Fruit fly (Drosophila melanogaster) whole organism, embryonic: ENCODE results near the gene Pi4KIIalpha.

Experiments
- Ada2b ChIP-seq: fragments of 200-800 bp; sonication (Bioruptor generic); IDR thresholded peaks from 2 replicates; pipeline ENCODE4 v1.3.6; 2022; ENCODE audit warnings: missing biosample characterization, missing genetic modification characterization
- Asciz ChIP-seq: fragments of 200-800 bp; sonication (Bioruptor generic); optimal IDR thresholded peaks from 2 replicates; lab custom pipeline; 2017; ENCODE audit warnings: missing biosample characterization, mild to moderate bottlenecking, missing genetic modification characterization, missing genetic modification reagents
- Blimp-1 ChIP-seq: fragments of 200-800 bp; sonication (Bioruptor generic); optimal IDR thresholded peaks from 3 replicates; lab custom pipeline; 2018; ENCODE audit warnings: missing biosample characterization, missing genetic modification characterization, mild to moderate bottlenecking, moderate library complexity, missing genetic modification reagents
- CG10274 ChIP-seq: fragments of 200-800 bp; sonication (Bioruptor generic); optimal IDR thresholded peaks from 3 replicates; lab custom pipeline; 2017; ENCODE audit warnings: missing biosample characterization, mild to moderate bottlenecking, missing genetic modification characterization
- CG11504 ChIP-seq: fragments of 200-800 bp; sonication (Bioruptor generic); optimal IDR thresholded peaks from 3 replicates; lab custom pipeline; 2019; ENCODE audit warnings: missing biosample characterization, mild to moderate bottlenecking, missing genetic modification characterization, moderate library complexity
- CG14441 ChIP-seq: fragments of 200-800 bp; sonication (Bioruptor generic); IDR thresholded peaks from 2 replicates; pipeline ENCODE4 v1.3.6; 2022; ENCODE audit warnings: missing biosample characterization, missing genetic modification characterization
- CG1603 ChIP-seq: fragments of 200-800 bp; sonication (Bioruptor generic); optimal IDR thresholded peaks from 2 replicates; lab custom pipeline; 2019; ENCODE audit warnings: missing biosample characterization, mild to moderate bottlenecking, missing genetic modification characterization, moderate library complexity
- CG16813 ChIP-seq: fragments of 200-800 bp; sonication (Bioruptor generic); IDR thresholded peaks from 3 replicates; pipeline ENCODE4 v1.3.6; 2022; ENCODE audit warnings: missing biosample characterization, missing genetic modification characterization; ENCODE audit not compliant: partially characterized antibody
- CG17568 ChIP-seq: fragments of 200-800 bp; sonication (Bioruptor generic); optimal IDR thresholded peaks from 2 replicates; lab custom pipeline; 2018; ENCODE audit warnings: missing biosample characterization, mild to moderate bottlenecking, missing genetic modification characterization, moderate library complexity
- CG18599 ChIP-seq: fragments of 200-800 bp; sonication (Bioruptor generic); optimal IDR thresholded peaks from 3 replicates; lab custom pipeline; 2017; ENCODE audit warnings: missing biosample characterization, missing genetic modification characterization, mild to moderate bottlenecking, moderate library complexity, missing genetic modification reagents
- CG30403 ChIP-seq: fragments of 200-800 bp; sonication (Bioruptor generic); optimal IDR thresholded peaks from 3 replicates; lab custom pipeline; 2016; ENCODE audit warnings: missing biosample characterization, missing genetic modification characterization
- CG3065 ChIP-seq: fragments of 200-800 bp; sonication (Bioruptor generic); optimal IDR thresholded peaks from 2 replicates; lab custom pipeline; 2016; ENCODE audit warnings: missing biosample characterization, missing genetic modification characterization
- CG33557 ChIP-seq: fragments of 200-800 bp; sonication (Bioruptor generic); optimal IDR thresholded peaks from 2 replicates; lab custom pipeline; 2019; ENCODE audit warnings: missing biosample characterization, mild to moderate bottlenecking, missing genetic modification characterization, moderate library complexity
- CG34422 ChIP-seq: fragments of 200-800 bp; sonication (Bioruptor generic); IDR thresholded peaks from 3 replicates; pipeline ENCODE4 v1.3.6; 2022; ENCODE audit warnings: missing biosample characterization, missing genetic modification characterization
- CG4328 ChIP-seq: fragments of 200-800 bp; sonication (Bioruptor generic); optimal IDR thresholded peaks from 3 replicates; lab custom pipeline; 2017; ENCODE audit warnings: missing biosample characterization, missing genetic modification reagents, missing genetic modification characterization
- CG4617 ChIP-seq: fragments of 200-800 bp; sonication (Bioruptor generic); optimal IDR thresholded peaks from 3 replicates; lab custom pipeline; 2016; ENCODE audit warnings: missing biosample characterization, missing genetic modification characterization, borderline replicate concordance
- CG4854 ChIP-seq: fragments of 200-800 bp; sonication (Bioruptor generic); optimal IDR thresholded peaks from 2 replicates; lab custom pipeline; 2016; ENCODE audit warnings: missing biosample characterization, missing genetic modification characterization, inconsistent platforms
- CG6791 ChIP-seq: fragments of 200-800 bp; sonication (Bioruptor generic); IDR thresholded peaks from 3 replicates; pipeline ENCODE4 v1.3.6; 2022; ENCODE audit warnings: missing biosample characterization, missing genetic modification characterization; ENCODE audit not compliant: partially characterized antibody
- CG7786 ChIP-seq: fragments of 200-800 bp; sonication (Bioruptor generic); optimal IDR thresholded peaks from 2 replicates; lab custom pipeline; 2016; ENCODE audit warnings: missing biosample characterization, missing genetic modification characterization
- CG9609 ChIP-seq: fragments of 200-800 bp; sonication (Bioruptor generic); optimal IDR thresholded peaks from 3 replicates; lab custom pipeline; 2016; ENCODE audit warnings: missing biosample characterization, missing genetic modification characterization
- CG9797 ChIP-seq: fragments of 200-800 bp; sonication (Bioruptor generic); optimal IDR thresholded peaks from 3 replicates; lab custom pipeline; 2018; ENCODE audit warnings: missing biosample characterization, mild to moderate bottlenecking, missing genetic modification characterization
- CoRest ChIP-seq: fragments of 200-800 bp; sonication (Bioruptor generic); optimal IDR thresholded peaks from 3 replicates; lab custom pipeline; 2018; ENCODE audit warnings: missing biosample characterization, mild to moderate bottlenecking, missing genetic modification characterization, moderate library complexity
- E2f1 ChIP-seq: fragments of 200-800 bp; sonication (Bioruptor generic); IDR thresholded peaks from 2 replicates; pipeline ENCODE4 v1.3.6; 2022; ENCODE audit warnings: missing biosample characterization, missing genetic modification characterization
- Fer2 ChIP-seq: fragments of 200-800 bp; sonication (Bioruptor generic); optimal IDR thresholded peaks from 2 replicates; lab custom pipeline; 2018; ENCODE audit warnings: missing biosample characterization, mild to moderate bottlenecking, missing genetic modification characterization, moderate library complexity
- Fer3 ChIP-seq: fragments of 200-800 bp; sonication (Bioruptor generic); optimal IDR thresholded peaks from 2 replicates; lab custom pipeline; 2018; ENCODE audit warnings: missing biosample characterization, mild to moderate bottlenecking, missing genetic modification characterization, moderate library complexity
- Mes4 ChIP-seq: fragments of 200-800 bp; sonication (Bioruptor generic); optimal IDR thresholded peaks from 2 replicates; lab custom pipeline; 2016; ENCODE audit warnings: missing biosample characterization, missing genetic modification characterization
- Spps ChIP-seq: fragments of 200-800 bp; sonication (Bioruptor generic); optimal IDR thresholded peaks from 2 replicates; lab custom pipeline; 2018; ENCODE audit warnings: missing biosample characterization, mild to moderate bottlenecking, missing genetic modification characterization
- Taf1 ChIP-seq: fragments of 200-800 bp; sonication (Bioruptor generic); IDR thresholded peaks from 2 replicates; pipeline ENCODE4 v1.3.6; 2022; ENCODE audit warnings: missing biosample characterization, missing genetic modification characterization
- Vsx1 ChIP-seq: fragments of 200-800 bp; sonication (Bioruptor generic); optimal IDR thresholded peaks from 2 replicates; lab custom pipeline; 2017; ENCODE audit warnings: missing biosample characterization, mild to moderate bottlenecking, missing genetic modification characterization, missing genetic modification reagents
- al ChIP-seq: fragments of 200-800 bp; sonication (Bioruptor generic); IDR thresholded peaks from 2 replicates; pipeline ENCODE4 v1.3.6; 2022; ENCODE audit warnings: missing biosample characterization, missing genetic modification characterization
- bab2 ChIP-seq: fragments of 200-800 bp; sonication (Bioruptor generic); optimal IDR thresholded peaks from 2 replicates; lab custom pipeline; 2016; ENCODE audit warnings: missing biosample characterization, missing genetic modification characterization
- cato ChIP-seq: fragments of 200-800 bp; sonication (Bioruptor generic); optimal IDR thresholded peaks from 2 replicates; lab custom pipeline; 2016; ENCODE audit warnings: missing biosample characterization, missing genetic modification characterization, borderline replicate concordance
- corto ChIP-seq: fragments of 200-800 bp; sonication (Bioruptor generic); optimal IDR thresholded peaks from 2 replicates; lab custom pipeline; 2016; ENCODE audit warnings: missing biosample characterization, mild to moderate bottlenecking, missing genetic modification characterization, moderate library complexity
- crc ChIP-seq: fragments of 200-800 bp; sonication (Bioruptor generic); optimal IDR thresholded peaks from 2 replicates; lab custom pipeline; 2016; ENCODE audit warnings: missing biosample characterization, missing genetic modification characterization
- dan ChIP-seq: fragments of 200-800 bp; sonication (Bioruptor generic); IDR thresholded peaks from 2 replicates; pipeline ENCODE4 v1.3.6; 2022; ENCODE audit warnings: missing biosample characterization, missing genetic modification characterization
- dmrt99B ChIP-seq: fragments of 200-800 bp; sonication (Bioruptor generic); optimal IDR thresholded peaks from 2 replicates; lab custom pipeline; 2018; ENCODE audit warnings: missing biosample characterization, mild to moderate bottlenecking, missing genetic modification characterization, moderate library complexity
- esg ChIP-seq: fragments of 200-800 bp; sonication (Bioruptor generic); conservative IDR thresholded peaks from 2 replicates; pipeline ENCODE4 v1.3.6; 2022; ENCODE audit warnings: missing biosample characterization, missing genetic modification characterization
- fd64A ChIP-seq: fragments of 200-800 bp; sonication (Bioruptor generic); optimal IDR thresholded peaks from 3 replicates; lab custom pipeline; 2018; ENCODE audit warnings: missing biosample characterization, mild to moderate bottlenecking, missing genetic modification characterization
- gt ChIP-seq: fragments of 200-800 bp; sonication (Bioruptor generic); IDR thresholded peaks from 2 replicates; pipeline ENCODE4 v1.3.6; 2022; ENCODE audit warnings: missing biosample characterization, missing genetic modification characterization
- inv ChIP-seq: fragments of 200-800 bp; sonication (Bioruptor generic); IDR thresholded peaks from 2 replicates; pipeline ENCODE4 v1.3.6; 2022; ENCODE audit warnings: missing biosample characterization, missing genetic modification characterization; ENCODE audit not compliant: partially characterized antibody
- ken ChIP-seq: fragments of 200-800 bp; sonication (Bioruptor generic); IDR thresholded peaks from 3 replicates; pipeline ENCODE4 v1.3.6; 2022; ENCODE audit warnings: missing biosample characterization, missing genetic modification characterization
- nerfin-2 ChIP-seq: fragments of 200-800 bp; sonication (Bioruptor generic); IDR thresholded peaks from 2 replicates; pipeline ENCODE4 v1.3.6; 2022; ENCODE audit warnings: missing biosample characterization, missing genetic modification characterization; ENCODE audit not compliant: partially characterized antibody
- prd ChIP-seq, 3 experiments: fragments of >200 bp in 2 of 3; fragments of 200-800 bp in 1 of 3; sonication (Bioruptor generic) in 1 of 3; optimal IDR thresholded peaks in 2 of 3; IDR thresholded peaks in 1 of 3; 2 replicates in 2 of 3; 3 replicates in 1 of 3; pipeline versions ENCODE4 v1.3.6 to Lab custom; 2017 to 2022; ENCODE audit warnings: missing biosample characterization in 1 of 3, missing genetic modification characterization in 1 of 3
- schlank ChIP-seq: fragments of 200-800 bp; sonication (Bioruptor generic); optimal IDR thresholded peaks from 2 replicates; lab custom pipeline; 2018; ENCODE audit warnings: missing biosample characterization, mild to moderate bottlenecking, missing genetic modification characterization
- shn ChIP-seq: fragments of 200-800 bp; sonication (Bioruptor generic); optimal IDR thresholded peaks from 3 replicates; lab custom pipeline; 2016; ENCODE audit warnings: missing biosample characterization, missing genetic modification characterization
- ssp ChIP-seq: fragments of 200-800 bp; sonication (Bioruptor generic); IDR thresholded peaks from 2 replicates; pipeline ENCODE4 v1.3.6; 2022; ENCODE audit warnings: missing biosample characterization, missing genetic modification characterization
- tup ChIP-seq: fragments of 200-800 bp; sonication (Bioruptor generic); optimal IDR thresholded peaks from 2 replicates; lab custom pipeline; 2016; ENCODE audit warnings: missing biosample characterization, mild to moderate bottlenecking, missing genetic modification characterization, moderate library complexity
- vvl ChIP-seq: fragments of 200-800 bp; sonication (Bioruptor generic); IDR thresholded peaks from 2 replicates; pipeline ENCODE4 v1.3.6; 2022; ENCODE audit warnings: missing biosample characterization, missing genetic modification characterization
- zf30C ChIP-seq: fragments of 200-800 bp; sonication (Bioruptor generic); optimal IDR thresholded peaks from 3 replicates; lab custom pipeline; 2018; ENCODE audit warnings: missing biosample characterization, mild to moderate bottlenecking, missing genetic modification characterization

The Pi4KIIalpha gene

DNA sequence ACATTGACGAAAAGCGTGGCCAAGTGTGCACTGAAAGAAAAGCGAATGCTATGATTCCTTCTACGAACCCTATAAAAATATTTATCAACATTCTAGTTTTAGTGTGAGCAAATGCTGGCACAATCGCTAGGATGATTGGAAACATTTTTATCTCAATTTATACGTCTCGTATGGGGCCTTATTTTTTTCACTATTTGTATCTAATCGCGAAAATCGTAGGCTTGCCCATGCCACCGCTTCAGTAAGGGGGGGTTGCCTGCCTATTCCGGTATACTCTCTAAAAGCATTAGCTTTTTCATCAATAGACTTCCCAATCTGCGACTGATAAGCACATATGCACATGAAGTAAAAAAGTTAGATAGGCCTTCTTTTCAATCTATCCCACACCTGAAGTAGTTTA, 2.2 kb upstream of the Pi4KIIalpha start (continued):
- TF ChIP-seq CG4328 (GFP tag; lab: Kevin White, UChicago): no peak
- peak; percentile 77 for TF ChIP-seq CG1603 (tag; lab: Kevin White, UChicago)
- peak; percentile 80 for TF ChIP-seq zf30C
- no peak for TF ChIP-seq CG33557
- TF ChIP-seq al (GFP tag; lab: Robert Waterston, UW): peak; percentile 70
- no peak for TF ChIP-seq CG17568 (GFP tag; lab: Kevin White, UChicago)
- TF ChIP-seq crc (GFP tag; lab: Kevin White, UChicago): peak; percentile 45
- peak; percentile 49 for TF ChIP-seq Mes4 (GFP tag; lab: Kevin White, UChicago)
- TF ChIP-seq corto (GFP tag; lab: Kevin White, UChicago): no peak
- peak; percentile 86 for TF ChIP-seq Taf1 (GFP tag; lab: Robert Waterston, UW)
- TF ChIP-seq Vsx1 (GFP tag; lab: Kevin White, UChicago): peak; percentile 66
- no peak for TF ChIP-seq CG16813 (GFP tag; lab: Robert Waterston, UW)
- peak; percentile 81 for TF ChIP-seq CG9609 (GFP tag; lab: Kevin White, UChicago)
- peak; percentile 56; the same call in 1 of the 2 replicates for TF ChIP-seq gt (GFP tag; lab: Robert Waterston, UW)
- TF ChIP-seq CG4617: no peak
- TF ChIP-seq bab2: peak; percentile 82
- peak; percentile 71 for TF ChIP-seq CG30403 (GFP tag; lab: Kevin White, UChicago)
- no peak for TF ChIP-seq CG6791 (GFP tag; lab: Robert Waterston, UW)
- TF ChIP-seq CoRest (tag; lab: Kevin White, UChicago): peak; percentile 81
- TF ChIP-seq Ada2b: peak; percentile 91
- TF ChIP-seq prd (optimal IDR thresholded peaks at IDR 0.05; lab: Kevin White, UChicago): no peak
- peak; percentile 90 for TF ChIP-seq prd (GFP tag; IDR thresholded peaks at IDR 0.05; lab: Robert Waterston, UW)
- TF ChIP-seq CG7786 (GFP tag; lab: Kevin White, UChicago): peak; percentile 83
- TF ChIP-seq CG34422 (GFP tag; lab: Robert Waterston, UW): peak; percentile 90
- TF ChIP-seq Asciz (GFP tag; lab: Kevin White, UChicago): peak; percentile 78
- peak; percentile 92 for TF ChIP-seq CG14441 (GFP tag; lab: Robert Waterston, UW)
- TF ChIP-seq CG11504 (tag; lab: Kevin White, UChicago): peak; percentile 88
- TF ChIP-seq Blimp-1 (GFP tag; lab: Kevin White, UChicago): peak; percentile 69
- TF ChIP-seq fd64A: peak; percentile 51
- TF ChIP-seq Fer3 (tag; lab: Kevin White, UChicago): peak; percentile 85
- peak; percentile 2 for TF ChIP-seq Fer2 (tag; lab: Kevin White, UChicago)
- peak; percentile 88 for TF ChIP-seq dmrt99B (tag; lab: Kevin White, UChicago)
- TF ChIP-seq CG9797: peak; percentile 5
- peak; percentile 82 for TF ChIP-seq esg (GFP tag; lab: Robert Waterston, UW)
- peak; percentile 63 for TF ChIP-seq tup (GFP tag; lab: Kevin White, UChicago)
- TF ChIP-seq schlank (tag; lab: Kevin White, UChicago): peak; percentile 69
- TF ChIP-seq Spps (tag; lab: Kevin White, UChicago): peak; percentile 32
- TF ChIP-seq dan (GFP tag; lab: Robert Waterston, UW): 0 out of 2 replicates have a peak, but pooled peaks have one; percentile 26
- TF ChIP-seq shn: peak; percentile 71
- TF ChIP-seq cato (GFP tag; lab: Kevin White, UChicago): no peak
- TF ChIP-seq vvl (GFP tag; lab: Robert Waterston, UW): peak; percentile 95
- TF ChIP-seq inv (GFP tag; lab: Robert Waterston, UW): no peak
- TF ChIP-seq CG4854: peak; percentile 50
- TF ChIP-seq ken (GFP tag; lab: Robert Waterston, UW): peak; percentile 92
- peak; percentile 36 for TF ChIP-seq CG10274
- TF ChIP-seq CG3065 (GFP tag; lab: Kevin White, UChicago): no peak
- TF ChIP-seq ssp (GFP tag; lab: Robert Waterston, UW): peak; percentile 59
- peak; percentile 91 for TF ChIP-seq CG18599
- TF ChIP-seq nerfin-2: no peak
- TF ChIP-seq E2f1 (GFP tag; lab: Robert Waterston, UW): peak; percentile 86
